Fruit fly (Drosophila melanogaster): Measurements from ENCODE around the gene hwt.

hwt gene

DNA sequence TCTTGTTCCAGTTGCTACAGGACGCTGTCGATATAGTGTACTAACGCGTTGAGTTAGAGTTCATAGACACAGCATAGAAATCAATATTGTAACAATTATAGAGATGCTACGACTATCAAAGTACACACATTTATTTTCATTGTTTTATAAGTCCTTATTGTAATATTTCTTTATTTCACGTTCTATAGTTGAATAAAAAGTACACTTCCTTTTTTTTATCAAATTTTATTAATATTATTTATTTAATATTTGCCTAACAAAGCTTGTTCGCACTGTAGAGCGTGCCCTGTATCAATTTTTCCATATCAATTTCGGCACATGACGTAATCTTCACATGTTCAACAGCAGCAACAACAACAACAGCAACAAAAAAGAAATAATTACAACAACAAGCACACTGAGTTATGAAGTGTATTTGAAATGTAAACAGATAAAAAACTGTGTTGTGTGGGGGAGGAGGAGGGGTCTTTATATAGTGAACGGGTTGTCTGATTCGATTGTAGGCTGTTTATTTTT, 94.2 kb downstream of the hwt start (continued):
- TF ChIP-seq nom (GFP tag; optimal IDR thresholded peaks at IDR 0.05) (no peak), NFAT (GFP tag; IDR thresholded peaks at IDR 0.05) (peak; percentile 65), CG14965 (GFP tag; optimal IDR thresholded peaks at IDR 0.05; ENCODE audit: borderline replicate concordance) (no peak), CG6654 (GFP tag; optimal IDR thresholded peaks at IDR 0.05) (peak; percentile 18), emc (GFP tag; optimal IDR thresholded peaks at IDR 0.05) (no peak), sob (GFP tag; IDR thresholded peaks at IDR 0.05) (peak; percentile 71), Lpt (GFP tag; optimal IDR thresholded peaks at IDR 0.05) (no peak), Rx (GFP tag; IDR thresholded peaks at IDR 0.05) (0 out of 2 replicates have a peak, but pooled peaks have one; percentile 7), Neu2 (GFP tag; optimal IDR thresholded peaks at IDR 0.05; ENCODE audit: borderline replicate concordance) (no peak), NK7.1 (GFP tag; optimal IDR thresholded peaks at IDR 0.05) (no peak), CG12219 (GFP tag; optimal IDR thresholded peaks at IDR 0.05) (peak; percentile 37), CG32767 (GFP tag; IDR thresholded peaks at IDR 0.05) (peak; percentile 18; the same call in 1 of the 2 replicates), NC2α (GFP tag; optimal IDR thresholded peaks at IDR 0.05) (no peak), CG30431 (GFP tag; optimal IDR thresholded peaks at IDR 0.05) (peak; percentile 42), vfl (GFP tag; optimal IDR thresholded peaks at IDR 0.05) (no peak), ash1 (GFP tag; optimal IDR thresholded peaks at IDR 0.05) (no peak), CG13624 (GFP tag; optimal IDR thresholded peaks at IDR 0.05) (peak; percentile 27), BtbVII (GFP tag; optimal IDR thresholded peaks at IDR 0.05) (peak; percentile 83), phol (tag; optimal IDR thresholded peaks at IDR 0.05) (peak; percentile 85), row (GFP tag; IDR thresholded peaks at IDR 0.05) (peak; percentile 93), danr (GFP tag; IDR thresholded peaks at IDR 0.05) (peak; percentile 57), bbx (GFP tag; IDR thresholded peaks at IDR 0.05; ENCODE audit: partially characterized antibody) (no peak), D (optimal IDR thresholded peaks at IDR 0.05) (no peak), D (GFP tag; optimal IDR thresholded peaks at IDR 0.05) (peak; percentile 64), pzg (GFP tag; optimal IDR thresholded peaks at IDR 0.05) (no peak), CG5180 (GFP tag; optimal IDR thresholded peaks at IDR 0.05) (peak; percentile 53), CG32532 (GFP tag; IDR thresholded peaks at IDR 0.05) (peak; percentile 78), CG7786 (GFP tag; optimal IDR thresholded peaks at IDR 0.05) (no peak), CG34376 (GFP tag; optimal IDR thresholded peaks at IDR 0.05) (peak; percentile 78), CG7963 (GFP tag; IDR thresholded peaks at IDR 0.05; ENCODE audit: partially characterized antibody) (no peak), CG12659 (GFP tag; optimal IDR thresholded peaks at IDR 0.05) (peak; percentile 83), CG7556 (GFP tag; optimal IDR thresholded peaks at IDR 0.05) (peak; percentile 83), onecut (GFP tag; IDR thresholded peaks at IDR 0.05) (0 out of 2 replicates have a peak, but pooled peaks have one; percentile 30), tx (GFP tag; optimal IDR thresholded peaks at IDR 0.05) (no peak), chif (GFP tag; optimal IDR thresholded peaks at IDR 0.05) (peak in 1 of 2 experiments; percentile 26), Doc2 (GFP tag; IDR thresholded peaks at IDR 0.05) (0 out of 2 replicates have a peak, but pooled peaks have one; percentile 7), Elba2 (GFP tag; optimal IDR thresholded peaks at IDR 0.05) (no peak), CG9727 (GFP tag; optimal IDR thresholded peaks at IDR 0.05) (peak; percentile 76), CG13123 (GFP tag; optimal IDR thresholded peaks at IDR 0.05) (no peak), Nf-YA (GFP tag; IDR thresholded peaks at IDR 0.05) (no peak), CG30020 (tag; optimal IDR thresholded peaks at IDR 0.05) (peak; percentile 36), CG4424 (GFP tag; optimal IDR thresholded peaks at IDR 0.05) (peak; percentile 70), GATAe (GFP tag; conservative IDR thresholded peaks at IDR 0.05) (no peak), tio (GFP tag; optimal IDR thresholded peaks at IDR 0.05) (peak; percentile 72), HmgD (GFP tag; optimal IDR thresholded peaks at IDR 0.05) (no peak), Hey (tag; optimal IDR thresholded peaks at IDR 0.05) (no peak), CG2120 (GFP tag; optimal IDR thresholded peaks at IDR 0.05) (peak; percentile 69), CG15011 (GFP tag; optimal IDR thresholded peaks at IDR 0.05) (no peak), jigr1 (GFP tag; IDR thresholded peaks at IDR 0.05) (no peak; the same call in 2 of the 3 replicates), cad (GFP tag; optimal IDR thresholded peaks at IDR 0.05) (no peak), HLH3B (GFP tag; IDR thresholded peaks at IDR 0.05) (peak; percentile 72)
